Fruit fly (Drosophila melanogaster): Measurements from ENCODE around the gene Tango5.
A peak's percentile ranks its signal among the peaks of the same experiment; 100 is the strongest.

- TF ChIP-seq GATAd (GFP tag; optimal IDR thresholded peaks at IDR 0.05): no peak
- no peak for TF ChIP-seq pan (optimal IDR thresholded peaks at IDR 0.05)
- no peak for TF ChIP-seq CG32264 (GFP tag; optimal IDR thresholded peaks at IDR 0.05)
- no peak for TF ChIP-seq dsf (GFP tag; optimal IDR thresholded peaks at IDR 0.05; ENCODE audit: borderline replicate concordance)
- no peak for TF ChIP-seq lola (GFP tag; optimal IDR thresholded peaks at IDR 0.05)
- TF ChIP-seq fru (GFP tag; optimal IDR thresholded peaks at IDR 0.05): peak; percentile 68
- peak; percentile 58 for TF ChIP-seq br (GFP tag; optimal IDR thresholded peaks at IDR 0.05)
- peak in 1 of 2 experiments; percentile 58 for TF ChIP-seq foxo (GFP tag; optimal IDR thresholded peaks at IDR 0.05)
- no peak for TF ChIP-seq dl (GFP tag; optimal IDR thresholded peaks at IDR 0.05; ENCODE audit: insufficient read depth in 1 of 2, partially characterized antibody in 2 of 2)
- no peak for TF ChIP-seq CrebA (GFP tag; optimal IDR thresholded peaks at IDR 0.05; ENCODE audit: borderline replicate concordance)
- TF ChIP-seq Dfd (GFP tag; optimal IDR thresholded peaks at IDR 0.05): no peak
- TF ChIP-seq rgr (GFP tag; optimal IDR thresholded peaks at IDR 0.05): peak; percentile 51
- TF ChIP-seq Mio (GFP tag; optimal IDR thresholded peaks at IDR 0.05): no peak
- TF ChIP-seq OdsH (GFP tag; optimal IDR thresholded peaks at IDR 0.05): peak; percentile 8
These were observed 26.6 kb downstream of the Tango5 start for dm6 chrX:10737422-10738150.

Data from whole organism, wandering third instar larva.